1 fruit fly cellular context compared by ENCODE assay signal in the genomic region with DNA sequence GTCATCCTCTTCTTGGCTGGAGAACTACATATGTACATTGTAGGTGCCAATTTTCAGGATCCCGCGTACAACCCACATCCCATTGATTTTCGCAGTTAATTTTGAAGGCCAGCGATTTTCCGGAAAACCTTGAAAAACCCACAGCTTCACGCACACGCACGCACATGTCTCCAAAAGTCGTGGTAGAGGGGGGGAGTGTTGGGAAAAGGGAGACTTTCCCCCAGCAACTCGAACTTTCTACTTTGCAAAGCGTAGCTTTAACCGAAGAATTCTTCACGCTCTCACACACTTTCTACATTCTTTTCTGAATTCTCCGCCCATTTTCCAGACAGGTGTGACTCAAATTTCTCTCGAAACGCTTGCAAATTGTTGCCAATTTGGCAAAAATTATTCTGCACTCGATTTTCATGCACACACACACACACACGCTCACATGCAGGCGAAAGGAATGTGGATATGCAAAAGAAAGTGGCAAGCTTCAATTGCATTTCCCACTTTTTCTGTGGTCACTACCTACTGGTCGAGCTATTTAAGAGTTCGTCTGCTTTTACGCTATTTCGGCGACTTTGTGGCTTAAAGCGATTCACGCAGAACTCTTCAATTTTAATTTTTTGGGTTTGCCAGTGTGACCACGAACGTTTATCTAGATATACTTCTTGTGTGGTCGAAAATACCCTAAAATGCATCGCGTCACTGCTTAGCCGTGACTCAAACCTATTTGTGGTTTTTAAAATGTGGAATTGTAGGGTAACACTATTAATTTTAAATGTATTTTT.
TF ChIP-seq lines count a peak whose summit lies in the region.

A gene (minus strand): TSS at position 654 of the 776 bp plus-strand sequence.

TF ChIP-seq in whole organism, embryonic, 481 proteins besides CTCF, POLR2A, EP300 and RAD21 (continued from another document and continues in another):
- peak; percentile 32 for TF ChIP-seq CHES-1-like (GFP tag; optimal IDR thresholded peaks at IDR 0.05; lab: Kevin White, UChicago)
- TF ChIP-seq Pdp1 (GFP tag; optimal IDR thresholded peaks at IDR 0.05; lab: Kevin White, UChicago), result peak in 1 of 2 experiments; percentile 61
- TF ChIP-seq Hr3 (GFP tag; optimal IDR thresholded peaks at IDR 0.05; lab: Kevin White, UChicago), result no peak
- TF ChIP-seq CG10147 (GFP tag; optimal IDR thresholded peaks at IDR 0.05; lab: Kevin White, UChicago), result no peak
- TF ChIP-seq CG11695 (GFP tag; IDR thresholded peaks at IDR 0.05; lab: Robert Waterston, UW), result no peak
- TF ChIP-seq CG18476 (GFP tag; optimal IDR thresholded peaks at IDR 0.05; lab: Kevin White, UChicago), result no peak
- peak; percentile 91 for TF ChIP-seq Lhr (GFP tag; optimal IDR thresholded peaks at IDR 0.05; lab: Kevin White, UChicago)
- no peak for TF ChIP-seq CG10321 (GFP tag; IDR thresholded peaks at IDR 0.05; lab: Robert Waterston, UW)
- TF ChIP-seq pfk (GFP tag; optimal IDR thresholded peaks at IDR 0.05; lab: Kevin White, UChicago), result no peak
- no peak for TF ChIP-seq Lim3 (GFP tag; IDR thresholded peaks at IDR 0.05; lab: Robert Waterston, UW)
- TF ChIP-seq CG14441 (GFP tag; IDR thresholded peaks at IDR 0.05; lab: Robert Waterston, UW), result no peak
- TF ChIP-seq CG13287 (GFP tag; IDR thresholded peaks at IDR 0.05; lab: Robert Waterston, UW; ENCODE audit: partially characterized antibody), result peak; percentile 52
- TF ChIP-seq CG7372 (GFP tag; IDR thresholded peaks at IDR 0.05; lab: Robert Waterston, UW), result no peak
- TF ChIP-seq sim (GFP tag; IDR thresholded peaks at IDR 0.05; lab: Robert Waterston, UW), result no peak
- TF ChIP-seq gsb (GFP tag; IDR thresholded peaks at IDR 0.05; lab: Robert Waterston, UW), result no peak
- no peak for TF ChIP-seq CG11247 (GFP tag; IDR thresholded peaks at IDR 0.05; lab: Robert Waterston, UW)
- peak; percentile 88 for TF ChIP-seq Med (GFP tag; lab: Kevin White, UChicago)
- TF ChIP-seq CG17186 (GFP tag; optimal IDR thresholded peaks at IDR 0.05; lab: Kevin White, UChicago), result peak; percentile 56
- TF ChIP-seq vnd (GFP tag; IDR thresholded peaks at IDR 0.05; lab: Robert Waterston, UW; ENCODE audit: partially characterized antibody), result no peak
- TF ChIP-seq CG2120 (GFP tag; optimal IDR thresholded peaks at IDR 0.05; lab: Kevin White, UChicago), result peak; percentile 35
- no peak for TF ChIP-seq salm (tag; optimal IDR thresholded peaks at IDR 0.05; lab: Kevin White, UChicago)
- TF ChIP-seq schlank (tag; optimal IDR thresholded peaks at IDR 0.05; lab: Kevin White, UChicago), result no peak
- TF ChIP-seq sqz (GFP tag; optimal IDR thresholded peaks at IDR 0.05; lab: Kevin White, UChicago), result no peak
- TF ChIP-seq H15 (GFP tag; IDR thresholded peaks at IDR 0.05; lab: Robert Waterston, UW), result no peak
- no peak for TF ChIP-seq CG10366 (GFP tag; IDR thresholded peaks at IDR 0.05; lab: Robert Waterston, UW)
- peak in 1 of 3 experiments; percentile 41 for TF ChIP-seq Stat92E (GFP tag; optimal IDR thresholded peaks at IDR 0.05; lab: Kevin White, UChicago)
- no peak for TF ChIP-seq CG9817 (tag; optimal IDR thresholded peaks at IDR 0.05; lab: Kevin White, UChicago)
- no peak for TF ChIP-seq Side (GFP tag; optimal IDR thresholded peaks at IDR 0.05; lab: Kevin White, UChicago)
- no peak for TF ChIP-seq CG2202 (tag; optimal IDR thresholded peaks at IDR 0.05; lab: Kevin White, UChicago)
- no peak for TF ChIP-seq ken (GFP tag; IDR thresholded peaks at IDR 0.05; lab: Robert Waterston, UW)
- peak; percentile 14 for TF ChIP-seq CG13624 (GFP tag; optimal IDR thresholded peaks at IDR 0.05; lab: Kevin White, UChicago)
- no peak for TF ChIP-seq CG4360 (GFP tag; IDR thresholded peaks at IDR 0.05; lab: Robert Waterston, UW)
- TF ChIP-seq twi (tag; optimal IDR thresholded peaks at IDR 0.05; lab: Kevin White, UChicago), result no peak
- no peak for TF ChIP-seq aop (GFP tag; IDR thresholded peaks at IDR 0.05; lab: Robert Waterston, UW)
- TF ChIP-seq chif (GFP tag; optimal IDR thresholded peaks at IDR 0.05; lab: Kevin White, UChicago), result no peak
- TF ChIP-seq tup (GFP tag; optimal IDR thresholded peaks at IDR 0.05; lab: Kevin White, UChicago), result no peak
- TF ChIP-seq crc (GFP tag; optimal IDR thresholded peaks at IDR 0.05; lab: Kevin White, UChicago), result no peak
- TF ChIP-seq CG5245 (GFP tag; optimal IDR thresholded peaks at IDR 0.05; lab: Kevin White, UChicago), result no peak
- no peak for TF ChIP-seq CG6254 (GFP tag; optimal IDR thresholded peaks at IDR 0.05; lab: Kevin White, UChicago)
- no peak for TF ChIP-seq CG9727 (GFP tag; optimal IDR thresholded peaks at IDR 0.05; lab: Kevin White, UChicago)
- TF ChIP-seq CG42726 (GFP tag; IDR thresholded peaks at IDR 0.05; lab: Robert Waterston, UW; ENCODE audit: partially characterized antibody), result peak; percentile 47; the same call in 1 of the 2 replicates
- TF ChIP-seq CG34376 (GFP tag; optimal IDR thresholded peaks at IDR 0.05; lab: Kevin White, UChicago), result peak; percentile 65
- TF ChIP-seq Atf-2 (GFP tag; optimal IDR thresholded peaks at IDR 0.05; lab: Kevin White, UChicago), result no peak
- TF ChIP-seq CG12071 (GFP tag; optimal IDR thresholded peaks at IDR 0.05; lab: Kevin White, UChicago), result no peak
- TF ChIP-seq CkIIα-i1 (GFP tag; IDR thresholded peaks at IDR 0.05; lab: Robert Waterston, UW), result no peak
- peak; percentile 54 for TF ChIP-seq BEAF-32 (GFP tag; optimal IDR thresholded peaks at IDR 0.05; lab: Kevin White, UChicago)
- no peak for TF ChIP-seq CG10654 (GFP tag; optimal IDR thresholded peaks at IDR 0.05; lab: Kevin White, UChicago)
- TF ChIP-seq Hey (tag; optimal IDR thresholded peaks at IDR 0.05; lab: Kevin White, UChicago), result no peak
- no peak for TF ChIP-seq fd96Cb (tag; optimal IDR thresholded peaks at IDR 0.05; lab: Kevin White, UChicago)
- TF ChIP-seq Nf-YC (tag; optimal IDR thresholded peaks at IDR 0.05; lab: Kevin White, UChicago), result peak; percentile 33
- no peak for TF ChIP-seq ind (GFP tag; optimal IDR thresholded peaks at IDR 0.05; lab: Kevin White, UChicago)
- no peak for TF ChIP-seq ttk (GFP tag; IDR thresholded peaks at IDR 0.05; lab: Robert Waterston, UW)
- TF ChIP-seq dm (GFP tag; optimal IDR thresholded peaks at IDR 0.05; lab: Kevin White, UChicago), result no peak
- TF ChIP-seq vvl (GFP tag; IDR thresholded peaks at IDR 0.05; lab: Robert Waterston, UW), result peak; percentile 25; the same call in 1 of the 2 replicates
- TF ChIP-seq CG1832 (GFP tag; optimal IDR thresholded peaks at IDR 0.05; lab: Kevin White, UChicago), result no peak
- TF ChIP-seq CG4328 (GFP tag; optimal IDR thresholded peaks at IDR 0.05; lab: Kevin White, UChicago), result no peak
- peak; percentile 15 for TF ChIP-seq CG12155 (GFP tag; optimal IDR thresholded peaks at IDR 0.05; lab: Kevin White, UChicago)
- TF ChIP-seq lov (optimal IDR thresholded peaks at IDR 0.05; lab: Kevin White, UChicago), result no peak
- TF ChIP-seq lov (GFP tag; IDR thresholded peaks at IDR 0.05; lab: Robert Waterston, UW), result no peak
- TF ChIP-seq bcd (GFP tag; optimal IDR thresholded peaks at IDR 0.05; lab: Kevin White, UChicago), result no peak
- no peak for TF ChIP-seq CG12236 (GFP tag; optimal IDR thresholded peaks at IDR 0.05; lab: Kevin White, UChicago)
- no peak for TF ChIP-seq Lpt (GFP tag; optimal IDR thresholded peaks at IDR 0.05; lab: Kevin White, UChicago)
- no peak for TF ChIP-seq CG12299 (tag; optimal IDR thresholded peaks at IDR 0.05; lab: Kevin White, UChicago)
- no peak for TF ChIP-seq ase (GFP tag; IDR thresholded peaks at IDR 0.05; lab: Robert Waterston, UW)
- TF ChIP-seq chn (GFP tag; optimal IDR thresholded peaks at IDR 0.05; lab: Kevin White, UChicago), result no peak
- TF ChIP-seq z (GFP tag; IDR thresholded peaks at IDR 0.05; lab: Robert Waterston, UW), result no peak
- no peak for TF ChIP-seq Fer3 (tag; optimal IDR thresholded peaks at IDR 0.05; lab: Kevin White, UChicago)
- TF ChIP-seq nau (GFP tag; optimal IDR thresholded peaks at IDR 0.05; lab: Kevin White, UChicago), result no peak
- no peak for TF ChIP-seq CG17328 (GFP tag; IDR thresholded peaks at IDR 0.05; lab: Robert Waterston, UW)
- no peak for TF ChIP-seq Gug (GFP tag; IDR thresholded peaks at IDR 0.05; lab: Robert Waterston, UW)
- TF ChIP-seq dysf (GFP tag; IDR thresholded peaks at IDR 0.05; lab: Robert Waterston, UW), result no peak
- TF ChIP-seq CG1647 (GFP tag; optimal IDR thresholded peaks at IDR 0.05; lab: Kevin White, UChicago), result no peak
- TF ChIP-seq CG1529 (GFP tag; optimal IDR thresholded peaks at IDR 0.05; lab: Kevin White, UChicago), result no peak
- TF ChIP-seq CG8281 (tag; optimal IDR thresholded peaks at IDR 0.05; lab: Kevin White, UChicago), result no peak
- no peak for TF ChIP-seq zfh1 (GFP tag; IDR thresholded peaks at IDR 0.05; lab: Robert Waterston, UW)
- no peak for TF ChIP-seq Mes4 (GFP tag; optimal IDR thresholded peaks at IDR 0.05; lab: Kevin White, UChicago)
- peak; percentile 18 for TF ChIP-seq grau (tag; optimal IDR thresholded peaks at IDR 0.05; lab: Kevin White, UChicago)
- no peak for TF ChIP-seq CG2875 (GFP tag; optimal IDR thresholded peaks at IDR 0.05; lab: Kevin White, UChicago)
- TF ChIP-seq MTF-1 (GFP tag; optimal IDR thresholded peaks at IDR 0.05; lab: Kevin White, UChicago; ENCODE audit: borderline replicate concordance), result no peak
- TF ChIP-seq Opbp (GFP tag; IDR thresholded peaks at IDR 0.05; lab: Robert Waterston, UW; ENCODE audit: partially characterized antibody), result peak; percentile 62; the same call in 2 of the 3 replicates
- TF ChIP-seq emc (GFP tag; optimal IDR thresholded peaks at IDR 0.05; lab: Kevin White, UChicago), result no peak
- no peak for TF ChIP-seq CG5180 (GFP tag; optimal IDR thresholded peaks at IDR 0.05; lab: Kevin White, UChicago)
- no peak for TF ChIP-seq TFAM (GFP tag; optimal IDR thresholded peaks at IDR 0.05; lab: Kevin White, UChicago)
- no peak for TF ChIP-seq corto (GFP tag; optimal IDR thresholded peaks at IDR 0.05; lab: Kevin White, UChicago)
- no peak for TF ChIP-seq sr (GFP tag; IDR thresholded peaks at IDR 0.05; lab: Robert Waterston, UW)
- peak; percentile 59 for TF ChIP-seq CoRest (tag; optimal IDR thresholded peaks at IDR 0.05; lab: Kevin White, UChicago)
- no peak for TF ChIP-seq CG13775 (GFP tag; optimal IDR thresholded peaks at IDR 0.05; lab: Kevin White, UChicago)
- TF ChIP-seq D19A (tag; optimal IDR thresholded peaks at IDR 0.05; lab: Kevin White, UChicago), result no peak
- no peak for TF ChIP-seq ssp (GFP tag; IDR thresholded peaks at IDR 0.05; lab: Robert Waterston, UW)
- no peak for TF ChIP-seq eve (GFP tag; optimal IDR thresholded peaks at IDR 0.05; lab: Kevin White, UChicago)
- no peak for TF ChIP-seq oc (tag; optimal IDR thresholded peaks at IDR 0.05; lab: Kevin White, UChicago)
- no peak for TF ChIP-seq CG7556 (GFP tag; optimal IDR thresholded peaks at IDR 0.05; lab: Kevin White, UChicago)
- no peak for TF ChIP-seq Hr39 (optimal IDR thresholded peaks at IDR 0.05; lab: Kevin White, UChicago)
- no peak for TF ChIP-seq klu (GFP tag; IDR thresholded peaks at IDR 0.05; lab: Robert Waterston, UW)
- no peak for TF ChIP-seq Scr (GFP tag; IDR thresholded peaks at IDR 0.05; lab: Robert Waterston, UW; ENCODE audit: partially characterized antibody)
- TF ChIP-seq chm (GFP tag; IDR thresholded peaks at IDR 0.05; lab: Robert Waterston, UW), result 0 out of 2 replicates have a peak, but pooled peaks have one; percentile 24
- TF ChIP-seq br (optimal IDR thresholded peaks at IDR 0.05; lab: Kevin White, UChicago), result no peak
- no peak for TF ChIP-seq fd102C (GFP tag; optimal IDR thresholded peaks at IDR 0.05; lab: Kevin White, UChicago)
- TF ChIP-seq CG1233 (GFP tag; optimal IDR thresholded peaks at IDR 0.05; lab: Kevin White, UChicago), result no peak
- TF ChIP-seq bbx (GFP tag; IDR thresholded peaks at IDR 0.05; lab: Robert Waterston, UW; ENCODE audit: partially characterized antibody), result no peak
- TF ChIP-seq Xrp1 (GFP tag; IDR thresholded peaks at IDR 0.05; lab: Robert Waterston, UW), result no peak
- TF ChIP-seq CG18011 (GFP tag; optimal IDR thresholded peaks at IDR 0.05; lab: Kevin White, UChicago), result no peak
- TF ChIP-seq danr (GFP tag; IDR thresholded peaks at IDR 0.05; lab: Robert Waterston, UW), result no peak
- TF ChIP-seq hbn (GFP tag; IDR thresholded peaks at IDR 0.05; lab: Robert Waterston, UW; ENCODE audit: partially characterized antibody), result no peak
- no peak for TF ChIP-seq CG7745 (tag; optimal IDR thresholded peaks at IDR 0.05; lab: Kevin White, UChicago)
- TF ChIP-seq nom (GFP tag; optimal IDR thresholded peaks at IDR 0.05; lab: Kevin White, UChicago), result no peak
- no peak for TF ChIP-seq CG17912 (GFP tag; optimal IDR thresholded peaks at IDR 0.05; lab: Kevin White, UChicago)
- peak; percentile 55; the same call in 1 of the 2 replicates for TF ChIP-seq CG3847 (GFP tag; IDR thresholded peaks at IDR 0.05; lab: Robert Waterston, UW)
- TF ChIP-seq fru (optimal IDR thresholded peaks at IDR 0.05; lab: Kevin White, UChicago), result no peak
- no peak for TF ChIP-seq eyg (GFP tag; optimal IDR thresholded peaks at IDR 0.05; lab: Kevin White, UChicago)
- TF ChIP-seq CG15269 (tag; optimal IDR thresholded peaks at IDR 0.05; lab: Kevin White, UChicago), result no peak
- TF ChIP-seq tin (GFP tag; optimal IDR thresholded peaks at IDR 0.05; lab: Kevin White, UChicago), result no peak
- TF ChIP-seq pzg (GFP tag; optimal IDR thresholded peaks at IDR 0.05; lab: Kevin White, UChicago), result peak; percentile 96
- no peak for TF ChIP-seq so (GFP tag; IDR thresholded peaks at IDR 0.05; lab: Robert Waterston, UW)
- no peak for TF ChIP-seq pnt (GFP tag; optimal IDR thresholded peaks at IDR 0.05; lab: Kevin White, UChicago)
- no peak for TF ChIP-seq Xbp1 (GFP tag; optimal IDR thresholded peaks at IDR 0.05; lab: Kevin White, UChicago)
- TF ChIP-seq CG1792 (GFP tag; optimal IDR thresholded peaks at IDR 0.05; lab: Kevin White, UChicago), result no peak
- no peak for TF ChIP-seq CG7928 (GFP tag; optimal IDR thresholded peaks at IDR 0.05; lab: Kevin White, UChicago)
- no peak for TF ChIP-seq CG8359 (GFP tag; optimal IDR thresholded peaks at IDR 0.05; lab: Kevin White, UChicago; ENCODE audit: borderline replicate concordance)
- TF ChIP-seq unpg (GFP tag; optimal IDR thresholded peaks at IDR 0.05; lab: Kevin White, UChicago), result no peak
- TF ChIP-seq Adf1 (GFP tag; IDR thresholded peaks at IDR 0.05; lab: Robert Waterston, UW), result no peak
- TF ChIP-seq CG18619 (GFP tag; optimal IDR thresholded peaks at IDR 0.05; lab: Kevin White, UChicago), result no peak
- TF ChIP-seq pho (GFP tag; optimal IDR thresholded peaks at IDR 0.05; lab: Kevin White, UChicago), result no peak
- TF ChIP-seq ro (GFP tag; IDR thresholded peaks at IDR 0.05; lab: Robert Waterston, UW), result no peak
- TF ChIP-seq Sox102F (GFP tag; optimal IDR thresholded peaks at IDR 0.05; lab: Kevin White, UChicago), result no peak
- TF ChIP-seq CG10431 (GFP tag; optimal IDR thresholded peaks at IDR 0.05; lab: Kevin White, UChicago), result no peak
- TF ChIP-seq B-H1 (GFP tag; IDR thresholded peaks at IDR 0.05; lab: Robert Waterston, UW), result no peak
- no peak for TF ChIP-seq CG8765 (GFP tag; IDR thresholded peaks at IDR 0.05; lab: Robert Waterston, UW)
